Fruit fly (Drosophila melanogaster) whole organism, embryonic: ENCODE measurements around the gene CG16956.

Experiments used
- CG10267 ChIP-seq: fragments of 200-800 bp; sonication (Bioruptor generic); optimal IDR thresholded peaks from 2 replicates; lab custom pipeline; 2018; ENCODE audit warnings: missing biosample characterization, mild to moderate bottlenecking, missing genetic modification characterization, moderate library complexity
- CG11247 ChIP-seq: fragments of 200-800 bp; sonication (Bioruptor generic); IDR thresholded peaks from 2 replicates; pipeline ENCODE4 v1.3.6; 2022; ENCODE audit warnings: missing biosample characterization, missing genetic modification characterization
- CG11456 ChIP-seq: fragments of 200-800 bp; sonication (Bioruptor generic); IDR thresholded peaks from 3 replicates; pipeline ENCODE4 v1.3.6; 2022; ENCODE audit warnings: missing biosample characterization, missing genetic modification characterization
- CG13123 ChIP-seq: fragments of 200-800 bp; sonication (Bioruptor generic); optimal IDR thresholded peaks from 2 replicates; lab custom pipeline; 2016; ENCODE audit warnings: missing biosample characterization, missing genetic modification characterization
- CG13424 ChIP-seq: fragments of 200-800 bp; sonication (Bioruptor generic); optimal IDR thresholded peaks from 2 replicates; lab custom pipeline; 2019; ENCODE audit warnings: missing biosample characterization, mild to moderate bottlenecking, missing genetic modification characterization, moderate library complexity
- CG15514 ChIP-seq: fragments of 200-800 bp; sonication (Bioruptor generic); optimal IDR thresholded peaks from 3 replicates; lab custom pipeline; 2017; ENCODE audit warnings: missing biosample characterization, missing genetic modification characterization, mild to moderate bottlenecking, moderate library complexity, missing genetic modification reagents
- CG17829 ChIP-seq: fragments of 200-800 bp; optimal IDR thresholded peaks from 2 replicates; lab custom pipeline; 2019; ENCODE audit warnings: missing biosample characterization, mild to moderate bottlenecking, missing genetic modification characterization, moderate library complexity
- CG2129 ChIP-seq: fragments of 200-800 bp; sonication (Bioruptor generic); IDR thresholded peaks from 2 replicates; pipeline ENCODE4 v1.3.6; 2022; ENCODE audit warnings: missing biosample characterization, missing genetic modification characterization; ENCODE audit not compliant: partially characterized antibody
- CG2712 ChIP-seq: fragments of 200-800 bp; optimal IDR thresholded peaks from 3 replicates; lab custom pipeline; 2019; ENCODE audit warnings: missing biosample characterization, mild to moderate bottlenecking, missing genetic modification characterization, moderate library complexity
- CG42726 ChIP-seq: fragments of 200-800 bp; sonication (Bioruptor generic); IDR thresholded peaks from 2 replicates; pipeline ENCODE4 v1.3.6; 2022; ENCODE audit warnings: missing biosample characterization, missing genetic modification characterization; ENCODE audit not compliant: partially characterized antibody
- CG4360 ChIP-seq: fragments of 200-800 bp; sonication (Bioruptor generic); IDR thresholded peaks from 2 replicates; pipeline ENCODE4 v1.3.6; 2022; ENCODE audit warnings: missing biosample characterization, missing genetic modification characterization
- CG6813 ChIP-seq: fragments of 200-800 bp; sonication (Bioruptor generic); optimal IDR thresholded peaks from 2 replicates; lab custom pipeline; 2017; ENCODE audit warnings: missing biosample characterization, missing genetic modification characterization, mild to moderate bottlenecking, moderate library complexity, missing genetic modification reagents
- CG7745 ChIP-seq: fragments of 200-800 bp; sonication (Bioruptor generic); optimal IDR thresholded peaks from 2 replicates; lab custom pipeline; 2018; ENCODE audit warnings: missing biosample characterization, mild to moderate bottlenecking, missing genetic modification characterization, moderate library complexity
- Chrac-16 ChIP-seq: fragments of 200-800 bp; sonication (Bioruptor generic); optimal IDR thresholded peaks from 3 replicates; lab custom pipeline; 2016; ENCODE audit warnings: missing biosample characterization, missing genetic modification characterization
- Doc3 ChIP-seq: fragments of 200-800 bp; sonication (Bioruptor generic); IDR thresholded peaks from 3 replicates; pipeline ENCODE4 v1.3.6; 2022; ENCODE audit warnings: missing biosample characterization, missing genetic modification characterization; ENCODE audit not compliant: partially characterized antibody
- Gsc ChIP-seq: fragments of 200-800 bp; sonication (Bioruptor generic); IDR thresholded peaks from 2 replicates; pipeline ENCODE4 v1.3.6; 2022; ENCODE audit warnings: missing biosample characterization, missing genetic modification characterization
- HLH3B ChIP-seq: fragments of 200-800 bp; sonication (Bioruptor generic); IDR thresholded peaks from 2 replicates; pipeline ENCODE4 v1.3.6; 2022; ENCODE audit warnings: missing biosample characterization, missing genetic modification characterization
- Hmx ChIP-seq: fragments of 200-800 bp; sonication (Bioruptor generic); optimal IDR thresholded peaks from 2 replicates; lab custom pipeline; 2016; ENCODE audit warnings: missing biosample characterization, missing genetic modification characterization
- Hr51 ChIP-seq, 2 experiments: fragments of 200-800 bp; sonication (Bioruptor generic); optimal IDR thresholded peaks; 2 replicates in 1 of 2; 3 replicates in 1 of 2; lab custom pipeline; 2016 to 2018; ENCODE audit warnings: missing biosample characterization in 2 of 2, missing genetic modification characterization in 2 of 2, mild to moderate bottlenecking in 1 of 2, moderate library complexity in 1 of 2
- Lim3 ChIP-seq: fragments of 200-800 bp; sonication (Bioruptor generic); IDR thresholded peaks from 2 replicates; pipeline ENCODE4 v1.3.6; 2022; ENCODE audit warnings: missing biosample characterization, missing genetic modification characterization
- MESR4 ChIP-seq: fragments of 200-800 bp; sonication (Bioruptor generic); optimal IDR thresholded peaks from 2 replicates; lab custom pipeline; 2018; ENCODE audit warnings: missing biosample characterization, mild to moderate bottlenecking, missing genetic modification characterization, moderate library complexity
- Med ChIP-seq: fragments of 200-800 bp; sonication (Bioruptor generic); peaks from one replicate; lab custom pipeline; 2016; ENCODE audit warnings: missing biosample characterization, missing genetic modification characterization, mild to moderate bottlenecking, inconsistent platforms, moderate library complexity
- NFAT ChIP-seq: fragments of 200-800 bp; sonication (Bioruptor generic); IDR thresholded peaks from 2 replicates; pipeline ENCODE4 v1.3.6; 2022; ENCODE audit warnings: missing biosample characterization, missing genetic modification characterization
- Oli ChIP-seq: fragments of 200-800 bp; sonication (Bioruptor generic); optimal IDR thresholded peaks from 2 replicates; lab custom pipeline; 2018; ENCODE audit warnings: missing biosample characterization, mild to moderate bottlenecking, missing genetic modification characterization, moderate library complexity
- Sox100B ChIP-seq: fragments of 200-800 bp; sonication (Bioruptor generic); optimal IDR thresholded peaks from 3 replicates; lab custom pipeline; 2018; ENCODE audit warnings: missing biosample characterization, mild to moderate bottlenecking, missing genetic modification characterization
- bcd ChIP-seq: fragments of 200-800 bp; sonication (Bioruptor generic); optimal IDR thresholded peaks from 2 replicates; lab custom pipeline; 2017; ENCODE audit warnings: missing biosample characterization, mild to moderate bottlenecking, missing genetic modification characterization
- chinmo ChIP-seq: fragments of 200-800 bp; sonication (Bioruptor generic); IDR thresholded peaks from 4 replicates; pipeline ENCODE4 v1.3.6; 2022; ENCODE audit warnings: missing biosample characterization, missing genetic modification characterization; ENCODE audit not compliant: partially characterized antibody
- crc ChIP-seq: fragments of 200-800 bp; sonication (Bioruptor generic); optimal IDR thresholded peaks from 2 replicates; lab custom pipeline; 2016; ENCODE audit warnings: missing biosample characterization, missing genetic modification characterization
- da ChIP-seq: fragments of 200-800 bp; sonication (Bioruptor generic); optimal IDR thresholded peaks from 2 replicates; lab custom pipeline; 2016; ENCODE audit warnings: missing biosample characterization, missing genetic modification characterization
- dmrt99B ChIP-seq: fragments of 200-800 bp; sonication (Bioruptor generic); optimal IDR thresholded peaks from 2 replicates; lab custom pipeline; 2018; ENCODE audit warnings: missing biosample characterization, mild to moderate bottlenecking, missing genetic modification characterization, moderate library complexity
- fd96Cb ChIP-seq: fragments of 200-800 bp; sonication (Bioruptor generic); optimal IDR thresholded peaks from 2 replicates; lab custom pipeline; 2018; ENCODE audit warnings: missing biosample characterization, mild to moderate bottlenecking, missing genetic modification characterization, moderate library complexity
- hbn ChIP-seq: fragments of 200-800 bp; sonication (Bioruptor generic); IDR thresholded peaks from 2 replicates; pipeline ENCODE4 v1.3.6; 2022; ENCODE audit warnings: missing biosample characterization, missing genetic modification characterization; ENCODE audit not compliant: partially characterized antibody
- her ChIP-seq: fragments of 200-800 bp; sonication (Bioruptor generic); optimal IDR thresholded peaks from 2 replicates; lab custom pipeline; 2016; ENCODE audit warnings: missing biosample characterization, missing genetic modification characterization
- hth ChIP-seq: fragments of >200 bp; optimal IDR thresholded peaks from 2 replicates; lab custom pipeline; 2017; ENCODE audit warnings: inconsistent platforms
- lilli ChIP-seq: fragments of 200-800 bp; sonication (Bioruptor generic); optimal IDR thresholded peaks from 3 replicates; lab custom pipeline; 2016; ENCODE audit warnings: missing biosample characterization, missing genetic modification characterization
- lov ChIP-seq, 2 experiments: fragments of 200-800 bp in 1 of 2; fragments of >200 bp in 1 of 2; sonication (Bioruptor generic) in 1 of 2; IDR thresholded peaks in 1 of 2; optimal IDR thresholded peaks in 1 of 2; 2 replicates in 1 of 2; 3 replicates in 1 of 2; pipeline versions ENCODE4 v1.3.6 to Lab custom; 2017 to 2022; ENCODE audit warnings: missing biosample characterization in 1 of 2, missing genetic modification characterization in 1 of 2
- luna ChIP-seq: fragments of 200-800 bp; sonication (Bioruptor generic); optimal IDR thresholded peaks from 2 replicates; lab custom pipeline; 2016; ENCODE audit warnings: missing biosample characterization, missing genetic modification characterization
- maf-S ChIP-seq: fragments of 200-800 bp; sonication (Bioruptor generic); optimal IDR thresholded peaks from 2 replicates; lab custom pipeline; 2016; ENCODE audit warnings: missing biosample characterization, missing genetic modification characterization
- otp ChIP-seq: fragments of 200-800 bp; sonication (Bioruptor generic); IDR thresholded peaks from 3 replicates; pipeline ENCODE4, ENCODE4 v1.3.6; 2022; ENCODE audit warnings: missing biosample characterization, missing genetic modification characterization
- pfk ChIP-seq: fragments of 200-800 bp; sonication (Bioruptor generic); optimal IDR thresholded peaks from 2 replicates; lab custom pipeline; 2018; ENCODE audit warnings: missing biosample characterization, mild to moderate bottlenecking, missing genetic modification characterization, moderate library complexity
- ranshi ChIP-seq: fragments of 200-800 bp; sonication (Bioruptor generic); IDR thresholded peaks from 2 replicates; pipeline ENCODE4 v1.3.6; 2022; ENCODE audit warnings: missing biosample characterization, missing genetic modification characterization
- sc ChIP-seq, 3 experiments: fragments of >200 bp in 2 of 3; fragments of 200-800 bp in 1 of 3; sonication (Bioruptor generic) in 1 of 3; optimal IDR thresholded peaks; 2 replicates in 2 of 3; 3 replicates in 1 of 3; lab custom pipeline; 2017; ENCODE audit warnings: mild to moderate bottlenecking in 1 of 3, missing biosample characterization in 1 of 3, missing genetic modification characterization in 1 of 3, missing genetic modification reagents in 1 of 3
- sens-2 ChIP-seq: fragments of 200-800 bp; sonication (Bioruptor generic); IDR thresholded peaks from 2 replicates; pipeline ENCODE4 v1.3.6; 2022; ENCODE audit warnings: missing biosample characterization, missing genetic modification characterization
- slou ChIP-seq: fragments of 200-800 bp; sonication (Bioruptor generic); optimal IDR thresholded peaks from 3 replicates; lab custom pipeline; 2016; ENCODE audit warnings: missing biosample characterization, missing genetic modification characterization
- slp2 ChIP-seq: fragments of 200-800 bp; sonication (Bioruptor generic); optimal IDR thresholded peaks from 2 replicates; lab custom pipeline; 2016; ENCODE audit warnings: missing biosample characterization, missing genetic modification characterization
- tap ChIP-seq: fragments of 200-800 bp; optimal IDR thresholded peaks from 3 replicates; lab custom pipeline; 2019; ENCODE audit warnings: missing biosample characterization, mild to moderate bottlenecking, missing genetic modification characterization, moderate library complexity
- usp ChIP-seq: fragments of >200 bp; optimal IDR thresholded peaks from 2 replicates; lab custom pipeline; 2017; ENCODE audit warnings: missing biosample characterization, missing genetic modification characterization
- wdn ChIP-seq: fragments of 200-800 bp; sonication (Bioruptor generic); IDR thresholded peaks from 2 replicates; pipeline ENCODE4 v1.3.6; 2022; ENCODE audit warnings: missing biosample characterization, missing genetic modification characterization

Gene CG16956

DNA sequence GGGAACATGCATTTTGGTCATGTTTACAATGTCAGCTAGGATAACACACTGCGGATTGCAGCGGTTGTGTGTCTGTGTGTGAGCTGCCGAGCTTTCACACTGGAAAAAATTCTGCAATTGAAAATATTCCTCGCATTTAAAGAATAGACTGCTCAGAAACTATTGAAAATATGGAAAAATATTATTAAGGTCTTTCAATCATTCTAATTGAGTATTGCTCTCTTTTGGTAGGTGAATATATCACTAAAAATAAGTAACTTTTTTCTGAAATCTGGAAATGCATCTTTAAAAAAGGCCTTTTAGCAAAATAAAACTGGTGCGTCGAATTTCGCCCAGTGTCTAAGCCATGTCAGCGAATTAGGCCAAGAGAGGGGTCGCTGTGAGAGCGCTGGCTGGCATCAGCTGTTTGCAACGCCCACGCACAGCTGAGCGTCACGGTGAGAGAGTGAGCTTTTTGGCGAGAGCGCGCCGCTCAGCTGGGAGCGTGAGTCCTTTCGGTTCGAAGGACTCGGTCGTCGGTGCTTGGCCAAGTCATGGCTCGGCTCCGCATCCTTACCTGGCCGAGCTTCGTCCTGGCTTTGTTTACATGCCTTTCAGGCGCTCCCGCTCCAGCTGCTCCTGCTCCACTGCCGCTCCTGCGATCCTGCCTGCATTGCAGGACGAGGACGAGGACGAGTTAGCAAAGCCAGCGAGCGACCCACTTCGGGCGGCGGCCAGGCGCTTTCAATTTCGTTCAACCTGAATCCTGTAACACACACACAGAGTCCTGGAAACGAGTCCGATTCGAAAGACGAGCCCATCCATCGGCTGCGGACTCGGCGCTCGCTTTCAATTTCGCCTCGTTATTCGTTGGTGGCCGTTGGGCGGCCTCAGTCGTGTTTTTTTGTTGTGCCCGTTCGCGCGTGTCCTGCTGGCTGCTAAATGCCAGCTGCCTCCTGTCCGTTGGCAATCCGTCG is 46.8 kb upstream of the CG16956 start, which contains the start of gene CG46308 (continued):
- TF ChIP-seq CG4360: no peak
- TF ChIP-seq sens-2 (GFP tag; lab: Robert Waterston, UW): no peak
- no peak for TF ChIP-seq otp
- TF ChIP-seq CG10267 (tag; lab: Kevin White, UChicago): no peak
- TF ChIP-seq dmrt99B (tag; lab: Kevin White, UChicago): peak; percentile 48
- TF ChIP-seq MESR4: no peak
- peak; percentile 8 for TF ChIP-seq maf-S (GFP tag; lab: Kevin White, UChicago)
- no peak for TF ChIP-seq CG11247 (GFP tag; lab: Robert Waterston, UW)
- TF ChIP-seq Gsc (GFP tag; lab: Robert Waterston, UW): no peak
- TF ChIP-seq CG13424 (tag; lab: Kevin White, UChicago): peak; percentile 44
- no peak for TF ChIP-seq CG11456
- no peak for TF ChIP-seq Lim3 (GFP tag; lab: Robert Waterston, UW)
- no peak for TF ChIP-seq fd96Cb (tag; lab: Kevin White, UChicago)
- no peak for TF ChIP-seq ranshi (GFP tag; lab: Robert Waterston, UW)
- TF ChIP-seq hth (lab: Kevin White, UChicago): no peak
- no peak for TF ChIP-seq pfk (GFP tag; lab: Kevin White, UChicago)
- no peak for TF ChIP-seq CG13123
- no peak for TF ChIP-seq HLH3B (GFP tag; lab: Robert Waterston, UW)
- no peak for TF ChIP-seq her (GFP tag; lab: Kevin White, UChicago)
- no peak for TF ChIP-seq Med (GFP tag; lab: Kevin White, UChicago)
- 0 out of 4 replicates have a peak, but pooled peaks have one; percentile 20 for TF ChIP-seq chinmo (GFP tag; lab: Robert Waterston, UW)
- TF ChIP-seq Hr51 (GFP tag; optimal IDR thresholded peaks at IDR 0.05; lab: Kevin White, UChicago): peak in 1 of 2 experiments; percentile 58
- no peak for TF ChIP-seq CG42726 (GFP tag; lab: Robert Waterston, UW)
- no peak for TF ChIP-seq lov (optimal IDR thresholded peaks at IDR 0.05; lab: Kevin White, UChicago)
- no peak for TF ChIP-seq lov (GFP tag; IDR thresholded peaks at IDR 0.05; lab: Robert Waterston, UW)
- TF ChIP-seq Sox100B: no peak
- TF ChIP-seq da: no peak
- TF ChIP-seq CG6813: no peak
- peak; percentile 8 for TF ChIP-seq Oli (tag; lab: Kevin White, UChicago)
- TF ChIP-seq CG7745 (tag; lab: Kevin White, UChicago): no peak
- no peak for TF ChIP-seq wdn
- no peak for TF ChIP-seq CG17829 (tag; lab: Kevin White, UChicago)
- no peak for TF ChIP-seq CG2129 (GFP tag; lab: Robert Waterston, UW)
- TF ChIP-seq Hmx (GFP tag; lab: Kevin White, UChicago): no peak
- TF ChIP-seq luna (GFP tag; lab: Kevin White, UChicago): no peak
- no peak for TF ChIP-seq crc (GFP tag; lab: Kevin White, UChicago)
- no peak for TF ChIP-seq tap (tag; lab: Kevin White, UChicago)
- TF ChIP-seq NFAT (GFP tag; lab: Robert Waterston, UW): no peak
- no peak for TF ChIP-seq Chrac-16 (GFP tag; lab: Kevin White, UChicago)
- peak; percentile 11 for TF ChIP-seq CG15514 (GFP tag; lab: Kevin White, UChicago)
- TF ChIP-seq CG2712: no peak
- TF ChIP-seq lilli (GFP tag; lab: Kevin White, UChicago): peak; percentile 39
- peak; percentile 2 for TF ChIP-seq slou
- TF ChIP-seq bcd (GFP tag; lab: Kevin White, UChicago): peak; percentile 25
- TF ChIP-seq usp (GFP tag; lab: Kevin White, UChicago): no peak
- no peak for TF ChIP-seq sc (optimal IDR thresholded peaks at IDR 0.05; lab: Kevin White, UChicago)
- TF ChIP-seq sc (GFP tag; optimal IDR thresholded peaks at IDR 0.05; lab: Kevin White, UChicago): no peak
- no peak for TF ChIP-seq hbn (GFP tag; lab: Robert Waterston, UW)
- TF ChIP-seq Doc3 (GFP tag; lab: Robert Waterston, UW): no peak
- peak; percentile 5 for TF ChIP-seq slp2 (GFP tag; lab: Kevin White, UChicago)
